Worm (Caenorhabditis elegans) whole organism, midembryonic: ENCODE data around the gene txt-6.
"Not testable (repeated sequence)": the region's sequence is repeated elsewhere in the genome, so short reads cannot be mapped to it uniquely, and the experiment has no call there.

Experiments used
- T22C8.4 ChIP-seq: fragments of 200-800 bp; sonication (Bioruptor generic); IDR thresholded peaks from 2 replicates; pipeline ENCODE4 v1.3.6; 2022; ENCODE audit warnings: missing genetic modification characterization, missing compliant biosample characterization
- cog-1 ChIP-seq: sonication (generic microtip); optimal IDR thresholded peaks from 2 replicates; lab custom pipeline; 2016; ENCODE audit warnings: missing genetic modification characterization, missing compliant biosample characterization
- flt-1 ChIP-seq: fragments of 200-800 bp; sonication (Bioruptor generic); IDR thresholded peaks from 2 replicates; pipeline ENCODE4 v1.3.6; 2022; ENCODE audit warnings: missing genetic modification characterization, missing compliant biosample characterization
- klf-2 ChIP-seq: fragments of 200-800 bp; sonication (Bioruptor generic); conservative IDR thresholded peaks from 2 replicates; pipeline ENCODE4 v1.3.6; 2022; ENCODE audit warnings: missing genetic modification reagents, missing genetic modification characterization, missing compliant biosample characterization
- med-1 ChIP-seq: sonication (generic microtip); optimal IDR thresholded peaks from 2 replicates; lab custom pipeline; 2017; ENCODE audit warnings: missing genetic modification characterization, mild to moderate bottlenecking, missing compliant biosample characterization, antibody characterized with exemption, missing genetic modification reagents; ENCODE audit not compliant: insufficient read depth
- ref-1 ChIP-seq: fragments of 200-800 bp; sonication (Bioruptor generic); conservative IDR thresholded peaks from 2 replicates; pipeline ENCODE4 v1.3.6; 2022; ENCODE audit warnings: missing genetic modification reagents, missing genetic modification characterization, missing compliant biosample characterization
- tab-1 ChIP-seq: fragments of 200-800 bp; sonication (Bioruptor generic); IDR thresholded peaks from 2 replicates; pipeline ENCODE4 v1.3.6; 2022; ENCODE audit warnings: missing genetic modification characterization, missing compliant biosample characterization
- ztf-23 ChIP-seq: fragments of 200-800 bp; sonication (Bioruptor generic); IDR thresholded peaks from 2 replicates; pipeline ENCODE4 v1.3.6; 2022; ENCODE audit warnings: missing genetic modification reagents, missing genetic modification characterization, missing compliant biosample characterization
- ztf-29 ChIP-seq: fragments of 200-800 bp; sonication (Bioruptor generic); IDR thresholded peaks from 2 replicates; pipeline ENCODE4 v1.3.6; 2022; ENCODE audit warnings: missing genetic modification reagents, missing genetic modification characterization, missing compliant biosample characterization

The txt-6 gene

DNA sequence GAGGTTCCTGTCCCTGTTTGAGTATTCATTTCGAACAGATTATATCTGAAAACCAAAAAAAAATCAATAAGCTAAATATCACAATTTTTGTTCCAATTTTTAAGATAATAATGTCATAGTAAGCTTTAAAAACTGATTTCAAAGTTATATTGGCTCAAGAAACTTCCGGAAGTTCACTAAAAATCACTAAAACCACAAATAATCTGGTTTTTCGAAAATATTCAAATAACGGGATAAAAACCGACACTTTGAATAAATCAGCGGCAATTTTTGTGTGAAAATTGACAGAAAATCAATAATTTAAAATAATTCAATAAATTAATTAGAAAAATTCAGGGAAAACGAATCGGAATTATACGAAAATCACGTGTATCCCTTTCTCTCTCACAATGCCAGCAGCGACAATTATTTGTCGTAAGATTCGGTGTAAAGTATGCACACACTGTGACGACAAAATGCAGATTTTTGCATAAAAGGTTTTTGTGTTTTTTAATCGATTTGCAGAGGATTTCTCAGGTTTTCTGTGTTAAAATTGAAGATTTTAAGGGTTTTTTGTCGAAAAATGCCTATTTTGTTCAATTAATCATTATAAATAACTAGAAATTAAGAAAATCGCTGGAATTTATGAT, 36.6 kb downstream of the txt-6 start, which contains the start of gene sut-2:
sut-2 (minus strand) TSS at position 51 of the 629 bp plus-strand sequence.
- TF ChIP-seq T22C8.4 (GFP tag; lab: Robert Waterston, UW) (no peak), ztf-23 (GFP tag; lab: Robert Waterston, UW) (no peak), tab-1 (GFP tag; lab: Robert Waterston, UW) (no peak), ref-1 (no peak), flt-1 (GFP tag; lab: Robert Waterston, UW) (no peak), ztf-29 (no peak), med-1 (GFP tag; lab: Kevin White, UChicago) (no peak), cog-1 (no peak), klf-2 (no peak)

DNA sequence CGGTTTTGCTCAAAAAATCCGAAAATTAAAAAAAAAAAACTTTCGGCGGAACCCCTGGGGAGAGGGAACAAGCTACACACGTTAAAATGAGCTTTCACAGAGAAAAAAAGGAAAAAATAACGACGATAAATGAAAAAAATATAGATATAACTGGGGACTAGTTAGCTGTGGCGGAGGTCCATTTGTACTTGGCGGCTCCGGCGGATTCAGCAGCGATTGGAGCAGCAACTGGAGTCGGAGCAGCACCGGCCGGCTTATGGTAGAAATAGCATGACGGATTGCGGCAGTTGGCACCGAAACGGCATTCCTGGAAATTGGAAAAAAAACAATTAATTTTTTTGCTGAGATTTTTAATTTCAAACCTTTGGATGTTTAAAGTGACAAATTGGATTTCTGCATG, 44.2 kb downstream of the txt-6 start:
- TF ChIP-seq klf-2, result no peak
- no peak for TF ChIP-seq T22C8.4 (GFP tag; lab: Robert Waterston, UW)
- TF ChIP-seq ztf-29, result no peak
- no peak for TF ChIP-seq flt-1 (GFP tag; lab: Robert Waterston, UW)
- TF ChIP-seq med-1 (GFP tag; lab: Kevin White, UChicago), result no peak
- no peak for TF ChIP-seq ref-1
- TF ChIP-seq tab-1 (GFP tag; lab: Robert Waterston, UW), result no peak
- TF ChIP-seq cog-1, result no peak
- TF ChIP-seq ztf-23 (GFP tag; lab: Robert Waterston, UW), result no peak

DNA sequence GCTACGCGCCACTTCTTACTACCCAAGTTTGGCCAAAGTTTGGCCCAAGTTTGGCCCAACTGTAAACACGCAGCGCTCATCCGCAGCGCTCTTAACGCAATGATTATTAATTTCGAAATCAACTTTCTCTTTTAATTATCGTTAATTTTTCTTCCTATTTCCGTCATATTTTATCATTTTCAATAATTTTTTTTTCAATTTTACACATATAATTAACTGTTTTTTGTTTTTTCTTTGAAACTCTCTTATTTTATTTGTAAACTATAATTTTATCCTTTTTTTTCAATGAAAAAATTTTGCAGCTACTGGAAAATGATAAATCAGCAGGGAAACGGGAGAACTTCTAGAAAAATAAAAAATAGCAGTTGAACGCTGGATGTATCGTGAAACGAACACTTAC, 46.3 kb downstream of the txt-6 start, which contains the start of gene Y61A9LA.4:
Y61A9LA.4 (plus strand) TSS at position 301 of the 400 bp plus-strand sequence.
- TF ChIP-seq ztf-23 (GFP tag; lab: Robert Waterston, UW); cog-1; med-1 (GFP tag; lab: Kevin White, UChicago): not testable (repeated sequence)

DNA sequence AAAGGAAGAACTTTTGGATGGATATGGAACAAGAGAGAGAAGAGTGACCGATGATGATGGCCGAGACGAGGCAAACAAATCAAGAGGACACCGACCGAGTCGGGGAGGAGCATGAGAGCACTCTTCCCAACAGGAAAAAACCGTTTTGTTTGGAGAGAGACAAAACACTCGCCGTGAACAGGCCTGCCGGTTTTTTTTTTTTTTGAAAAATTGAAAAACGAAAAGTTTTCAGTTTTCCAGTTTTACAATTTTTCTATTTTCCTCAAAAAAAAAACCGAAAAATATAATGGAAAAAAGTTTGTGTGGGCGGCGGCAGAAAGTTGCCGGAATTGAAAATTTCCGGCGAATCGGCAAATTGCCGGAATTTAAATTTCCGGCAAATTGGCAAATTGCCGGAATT, 47.0 kb downstream of the txt-6 start, which contains the start of gene Y61A9LA.7:
Y61A9LA.7 (minus strand) TSS at position 101 of the 400 bp plus-strand sequence.
- TF ChIP-seq tab-1 (GFP tag; lab: Robert Waterston, UW) (no peak), cog-1 (no peak), flt-1 (GFP tag; lab: Robert Waterston, UW) (no peak), T22C8.4 (GFP tag; lab: Robert Waterston, UW) (no peak), klf-2 (no peak), ztf-29 (no peak), med-1 (GFP tag; lab: Kevin White, UChicago) (no peak), ztf-23 (GFP tag; lab: Robert Waterston, UW) (no peak), ref-1 (no peak)
